Worm (Caenorhabditis elegans) whole organism, L1 larva: ENCODE measurements around the gene T09B9.5.

ENCODE experiments used
- aha-1 ChIP-seq: fragments of 150-350 bp; optimal IDR thresholded peaks from 2 replicates; lab custom pipeline; 2014; ENCODE audit warnings: missing biosample characterization, missing genetic modification characterization
- aly-2 ChIP-seq: fragments of 150-350 bp; optimal IDR thresholded peaks from 2 replicates; lab custom pipeline; 2014; ENCODE audit warnings: missing biosample characterization, missing genetic modification characterization
- ceh-82 ChIP-seq, 3 experiments: fragments of 150-350 bp in 1 of 3; sonication (generic microtip) in 2 of 3; optimal IDR thresholded peaks; 2 replicates each; lab custom pipeline; 2014 to 2017; ENCODE audit warnings: missing biosample characterization in 3 of 3, missing genetic modification characterization in 3 of 3
- ces-1 ChIP-seq: fragments of 150-350 bp; optimal IDR thresholded peaks from 2 replicates; lab custom pipeline; 2014; ENCODE audit warnings: missing biosample characterization, missing genetic modification reagents, missing genetic modification characterization
- dpl-1 ChIP-seq, 3 experiments: fragments of 150-350 bp in 2 of 3; sonication (generic microtip) in 1 of 3; optimal IDR thresholded peaks; 2 replicates each; lab custom pipeline; 2014 to 2017; ENCODE audit warnings: missing biosample characterization in 3 of 3, missing genetic modification characterization in 3 of 3, missing genetic modification reagents in 3 of 3
- efl-1 ChIP-seq, 4 experiments: fragments of 150-350 bp; optimal IDR thresholded peaks in 3 of 4; peaks in 1 of 4; 1 replicate in 1 of 4; 2 replicates in 3 of 4; lab custom pipeline; 2014; ENCODE audit warnings: missing biosample characterization in 2 of 4, missing genetic modification characterization in 2 of 4, missing genetic modification reagents in 2 of 4
- jun-1 ChIP-seq: fragments of 150-350 bp; optimal IDR thresholded peaks from 2 replicates; lab custom pipeline; 2014; ENCODE audit warnings: missing biosample characterization, missing genetic modification reagents, missing genetic modification characterization
- nhr-11 ChIP-seq: fragments of 150-350 bp; optimal IDR thresholded peaks from 2 replicates; lab custom pipeline; 2014; ENCODE audit warnings: missing biosample characterization, missing genetic modification characterization
- vab-15 ChIP-seq: sonication (generic microtip); optimal IDR thresholded peaks from 2 replicates; lab custom pipeline; 2017; ENCODE audit warnings: missing genotype, mild to moderate bottlenecking, missing genetic modification characterization, missing compliant biosample characterization
- xbp-1 ChIP-seq: sonication (generic microtip); optimal IDR thresholded peaks from 2 replicates; lab custom pipeline; 2016; ENCODE audit warnings: missing genetic modification characterization, missing compliant biosample characterization
- ztf-11 ChIP-seq, 2 experiments: sonication (generic microtip); optimal IDR thresholded peaks; 2 replicates each; lab custom pipeline; 2016 to 2017; ENCODE audit warnings: missing genetic modification characterization in 2 of 2, missing biosample characterization in 1 of 2, missing compliant biosample characterization in 1 of 2

- no peak for TF ChIP-seq nhr-11 (tag; lab: Kevin White, UChicago)
- TF ChIP-seq aly-2 (tag; lab: Kevin White, UChicago): no peak
- TF ChIP-seq aha-1: no peak
- TF ChIP-seq ceh-82 (tag; optimal IDR thresholded peaks at IDR 0.05; lab: Kevin White, UChicago): no peak
- no peak for TF ChIP-seq ztf-11 (tag; optimal IDR thresholded peaks at IDR 0.05; lab: Kevin White, UChicago)
- no peak for TF ChIP-seq jun-1
- no peak for TF ChIP-seq xbp-1 (tag; lab: Kevin White, UChicago)
- no peak for TF ChIP-seq dpl-1 (GFP tag; optimal IDR thresholded peaks at IDR 0.05; lab: Kevin White, UChicago)
- TF ChIP-seq vab-15 (tag; lab: Kevin White, UChicago): no peak
- no peak for TF ChIP-seq efl-1 (optimal IDR thresholded peaks at IDR 0.05; lab: Kevin White, UChicago)
- TF ChIP-seq efl-1 (GFP tag; optimal IDR thresholded peaks at IDR 0.05 in 1 of 2; lab: Kevin White, UChicago): peak in 1 of 2 experiments; percentile 36
- TF ChIP-seq ces-1 (GFP tag; lab: Kevin White, UChicago): no peak
Measured at ce11 chrX:9789110-9789509, 11.5 kb downstream of the T09B9.5 start, which contains the start of gene F36G3.1.
